Worm (Caenorhabditis elegans): Measurements from ENCODE around the gene dpy-3.
A peak's percentile ranks its signal among the peaks of the same experiment; 100 is the strongest.

dpy-3 gene

DNA sequence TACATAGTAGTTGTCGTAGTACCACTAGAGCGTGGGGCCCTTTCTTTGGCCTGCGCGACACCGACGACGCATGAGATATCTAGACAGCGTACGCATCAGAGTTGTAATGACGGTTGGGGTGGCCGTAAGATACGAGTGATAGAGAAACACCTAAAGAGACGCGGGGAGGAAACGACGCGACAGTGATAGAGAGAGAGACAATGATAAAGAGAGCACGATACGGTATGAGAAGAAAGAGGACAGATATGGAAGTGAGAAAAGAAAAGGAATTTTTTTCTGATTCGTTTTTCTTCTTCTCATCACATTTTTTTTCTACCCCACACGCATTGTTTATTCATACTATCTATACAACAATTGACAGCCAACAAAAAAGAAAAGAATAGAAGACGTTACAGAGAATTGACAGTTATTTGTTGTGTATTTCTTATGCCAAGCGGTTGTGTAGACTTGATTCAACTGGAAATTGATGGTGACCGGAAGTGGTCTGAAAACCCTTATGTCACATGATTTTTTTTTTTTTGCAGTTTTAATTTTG is 33.0 kb upstream of the dpy-3 start:
- no peak for TF ChIP-seq nhr-102 (tag; optimal IDR thresholded peaks at IDR 0.05)
- TF ChIP-seq set-16 (GFP tag; IDR thresholded peaks at IDR 0.05), result no peak
- peak; percentile 32 for TF ChIP-seq pqm-1 (tag; optimal IDR thresholded peaks at IDR 0.05)
- no peak for TF ChIP-seq aly-2 (tag; optimal IDR thresholded peaks at IDR 0.05)
- no peak for TF ChIP-seq daf-16 (GFP tag; optimal IDR thresholded peaks at IDR 0.05)
- TF ChIP-seq daf-16 (tag; optimal IDR thresholded peaks at IDR 0.05), result peak; percentile 15
- TF ChIP-seq Y105C5A.15 (GFP tag; IDR thresholded peaks at IDR 0.05), result no peak
- TF ChIP-seq skn-1 (tag; optimal IDR thresholded peaks at IDR 0.05), result no peak
- no peak for TF ChIP-seq ztf-11 (tag; optimal IDR thresholded peaks at IDR 0.05)
- no peak for TF ChIP-seq zfp-3 (GFP tag; conservative IDR thresholded peaks at IDR 0.05)
- TF ChIP-seq ces-1 (GFP tag; optimal IDR thresholded peaks at IDR 0.05), result no peak
- TF ChIP-seq dve-1 (tag; optimal IDR thresholded peaks at IDR 0.05; ENCODE audit: insufficient read depth), result peak; percentile 62
- TF ChIP-seq nhr-25 (tag; optimal IDR thresholded peaks at IDR 0.05; ENCODE audit: borderline replicate concordance, insufficient read depth), result no peak
- no peak for TF ChIP-seq dmd-8 (GFP tag; IDR thresholded peaks at IDR 0.05)
- no peak for TF ChIP-seq zag-1 (tag; optimal IDR thresholded peaks at IDR 0.05)
- TF ChIP-seq pha-4 (GFP tag; IDR thresholded peaks at IDR 0.05), result no peak
- TF ChIP-seq pha-4 (tag; optimal IDR thresholded peaks at IDR 0.05), result no peak
- no peak for TF ChIP-seq sdz-12 (GFP tag; optimal IDR thresholded peaks at IDR 0.05)
- TF ChIP-seq unc-130 (GFP tag; optimal IDR thresholded peaks at IDR 0.05), result no peak
- peak in 1 of 2 experiments; percentile 28 for TF ChIP-seq mdl-1 (tag; optimal IDR thresholded peaks at IDR 0.05)
- TF ChIP-seq nhr-111 (GFP tag; optimal IDR thresholded peaks at IDR 0.05), result no peak
- peak; percentile 37 for TF ChIP-seq dmd-6 (GFP tag; IDR thresholded peaks at IDR 0.05)
- 0 out of 2 replicates have a peak, but pooled peaks have one; percentile 15 for TF ChIP-seq tra-1 (GFP tag; IDR thresholded peaks at IDR 0.05)
- TF ChIP-seq snpc-1.2 (GFP tag; IDR thresholded peaks at IDR 0.05), result no peak
- peak; percentile 10 for TF ChIP-seq hlh-30 (tag; optimal IDR thresholded peaks at IDR 0.05; ENCODE audit: insufficient read depth)
- no peak for TF ChIP-seq unc-62 (GFP tag; optimal IDR thresholded peaks at IDR 0.05 in 1 of 2)
- TF ChIP-seq unc-62 (tag; optimal IDR thresholded peaks at IDR 0.05), result no peak
- no peak for TF ChIP-seq zfp-2 (tag; optimal IDR thresholded peaks at IDR 0.05)
- TF ChIP-seq spr-1 (tag; optimal IDR thresholded peaks at IDR 0.05), result no peak
- no peak for TF ChIP-seq jun-1 (tag; optimal IDR thresholded peaks at IDR 0.05)
- peak; percentile 28 for TF ChIP-seq hlh-11 (tag; optimal IDR thresholded peaks at IDR 0.05)
- no peak for TF ChIP-seq snpc-4 (tag; optimal IDR thresholded peaks at IDR 0.05)
- no peak for TF ChIP-seq F10B5.3 (tag; optimal IDR thresholded peaks at IDR 0.05)
- peak; percentile 43 for TF ChIP-seq nhr-28 (tag; optimal IDR thresholded peaks at IDR 0.05)

DNA sequence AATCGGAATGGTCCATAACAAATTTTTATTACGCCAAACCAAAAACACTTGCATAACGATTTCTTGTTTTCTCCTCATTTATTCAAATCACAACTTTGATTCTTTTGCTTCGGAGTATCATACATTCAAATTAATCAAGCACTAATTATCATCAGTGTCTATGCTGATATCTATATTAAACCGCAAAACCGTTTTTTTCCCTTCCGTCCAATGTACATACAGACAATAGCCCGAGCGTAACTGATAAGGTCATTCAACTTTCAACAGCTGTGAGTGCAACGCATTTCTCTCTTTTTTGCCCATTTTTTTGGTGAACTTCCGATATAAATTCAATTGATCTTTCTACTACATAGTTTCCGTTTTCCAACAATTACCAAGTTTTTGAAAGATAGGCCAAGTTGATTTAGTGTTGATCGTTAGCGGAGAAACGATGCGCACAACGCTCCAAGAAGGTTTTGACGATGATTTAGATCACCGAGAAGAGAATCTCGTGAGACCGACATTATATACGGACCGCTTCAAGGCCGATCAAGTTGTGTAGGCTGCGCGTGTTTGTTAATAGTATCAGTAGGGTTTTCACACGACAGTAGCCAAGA is 32.4 kb upstream of the dpy-3 start:
- TF ChIP-seq lin-13 (GFP tag; optimal IDR thresholded peaks at IDR 0.05), result no peak
- TF ChIP-seq mdl-1 (tag; optimal IDR thresholded peaks at IDR 0.05), result no peak
- TF ChIP-seq fos-1 (tag; optimal IDR thresholded peaks at IDR 0.05), result no peak
- TF ChIP-seq ceh-44 (GFP tag; IDR thresholded peaks at IDR 0.05), result no peak
- TF ChIP-seq hmg-1.1 (GFP tag; IDR thresholded peaks at IDR 0.05), result no peak
- no peak for TF ChIP-seq skn-1 (tag; optimal IDR thresholded peaks at IDR 0.05)
- TF ChIP-seq ceh-62 (tag; optimal IDR thresholded peaks at IDR 0.05), result no peak
- TF ChIP-seq F44E2.7 (GFP tag; IDR thresholded peaks at IDR 0.05), result no peak
- TF ChIP-seq mes-2 (tag; optimal IDR thresholded peaks at IDR 0.05; ENCODE audit: poor library complexity, severe bottlenecking), result no peak
- no peak for TF ChIP-seq nhr-11 (tag; optimal IDR thresholded peaks at IDR 0.05)
- TF ChIP-seq madf-5 (GFP tag; IDR thresholded peaks at IDR 0.05), result no peak
- no peak for TF ChIP-seq lsy-2 (tag; optimal IDR thresholded peaks at IDR 0.05)
- peak in 1 of 2 experiments; percentile 82 for TF ChIP-seq unc-62 (GFP tag; optimal IDR thresholded peaks at IDR 0.05 in 1 of 2)
- no peak for TF ChIP-seq unc-62 (tag; optimal IDR thresholded peaks at IDR 0.05)
- TF ChIP-seq daf-19 (GFP tag; conservative IDR thresholded peaks at IDR 0.05), result no peak
- no peak for TF ChIP-seq snpc-4 (tag; optimal IDR thresholded peaks at IDR 0.05)
- peak; percentile 40 for TF ChIP-seq pqm-1 (tag; optimal IDR thresholded peaks at IDR 0.05)
- no peak for TF ChIP-seq D1046.2 (GFP tag; IDR thresholded peaks at IDR 0.05)
- TF ChIP-seq aly-2 (tag; optimal IDR thresholded peaks at IDR 0.05), result no peak
- TF ChIP-seq ctbp-1 (GFP tag; IDR thresholded peaks at IDR 0.05), result no peak
- TF ChIP-seq dmd-6 (GFP tag; IDR thresholded peaks at IDR 0.05), result peak; percentile 8; the same call in 1 of the 2 replicates
- no peak for TF ChIP-seq nhr-111 (GFP tag; optimal IDR thresholded peaks at IDR 0.05)

All from whole organism, L4 larva.